Fruit fly (Drosophila melanogaster) S2 (cell line): ENCODE results near the gene Prp18.

ENCODE experiments used
- CG8478 ChIP-seq: fragments of >200 bp; optimal IDR thresholded peaks from 2 replicates; lab custom pipeline; 2018
- CTCF ChIP-seq, 2 experiments: fragments of >200 bp; optimal IDR thresholded peaks; 2 replicates each; lab custom pipeline; 2018

DNA sequence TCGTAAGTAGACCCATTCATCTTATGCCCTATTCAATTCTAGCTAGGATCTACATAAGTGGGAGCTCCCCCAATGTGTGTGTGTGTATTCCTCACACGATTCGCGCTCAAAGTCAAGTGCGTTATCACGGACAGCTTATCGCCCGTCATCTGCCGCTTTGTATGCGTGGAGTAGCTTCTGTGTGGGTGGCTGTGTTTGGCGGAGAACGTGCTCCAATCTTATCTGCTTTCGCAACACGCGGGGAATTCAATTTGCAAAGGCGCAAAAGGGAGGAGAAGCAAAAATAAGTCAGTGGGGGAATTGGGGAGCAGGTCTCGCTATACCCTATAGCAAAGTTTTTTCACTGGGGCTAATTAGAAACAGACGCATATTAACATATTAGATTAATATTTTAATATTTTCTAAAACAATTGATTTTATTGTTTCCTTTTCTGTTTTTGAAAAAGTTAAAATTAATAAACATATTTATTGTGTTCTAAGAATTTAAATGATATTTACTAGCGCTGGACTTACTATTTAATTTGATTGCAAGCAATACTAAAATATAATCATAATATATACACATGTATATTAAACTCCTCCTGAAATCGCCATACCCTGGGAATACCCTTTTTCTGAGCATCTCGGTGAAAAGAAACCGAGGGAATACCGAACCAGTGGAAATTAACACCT, 45.8 kb downstream of the Prp18 start:
- no peak for TF ChIP-seq CG8478 (lab: Kevin White, UChicago)
- TF ChIP-seq CTCF (optimal IDR thresholded peaks at IDR 0.05; lab: Kevin White, UChicago): no peak
